Fruit fly (Drosophila melanogaster): ENCODE data around the gene FoxP.

FoxP gene

dm6 chr3R:9730784-9731183 lies at the start of gene FoxP:
Gene FoxP, minus strand, starts transcription at chr3R:9730872.
- TF ChIP-seq CG8478 (optimal IDR thresholded peaks at IDR 0.05) (no peak), CTCF (optimal IDR thresholded peaks at IDR 0.05) (no peak)

- TF ChIP-seq CTCF (optimal IDR thresholded peaks at IDR 0.05) (no peak), CG8478 (optimal IDR thresholded peaks at IDR 0.05) (no peak)
These were observed 49.1 kb upstream of the FoxP start, which contains the start of gene CG12947 for dm6 chr3R:9779764-9780163. Gene CG12947, plus strand, starts transcription at chr3R:9780064.

- no peak for TF ChIP-seq CG8478 (optimal IDR thresholded peaks at IDR 0.05)
- TF ChIP-seq CTCF (optimal IDR thresholded peaks at IDR 0.05) = peak; percentile 60 to 70
These were observed 47.3 kb upstream of the FoxP start, which contains the start of gene RpS29 for dm6 chr3R:9777941-9778360. Gene RpS29, plus strand, starts transcription at chr3R:9778042.

- TF ChIP-seq CG8478 (optimal IDR thresholded peaks at IDR 0.05) = no peak
- no peak for TF ChIP-seq CTCF (optimal IDR thresholded peaks at IDR 0.05)
These were observed 44.1 kb upstream of the FoxP start, which contains the start of gene topi for dm6 chr3R:9774821-9775220. Gene topi, plus strand, starts transcription at chr3R:9775121.

- TF ChIP-seq CTCF (optimal IDR thresholded peaks at IDR 0.05) = no peak
- no peak for TF ChIP-seq CG8478 (optimal IDR thresholded peaks at IDR 0.05)
These were observed 43.5 kb upstream of the FoxP start, which contains the start of gene Whamy for dm6 chr3R:9774147-9774546. Gene Whamy, minus strand, starts transcription at chr3R:9774419.

dm6 chr3R:9771519-9771972 lies 40.9 kb upstream of the FoxP start, which contains the start of gene CG9471:
Gene CG9471, minus strand, starts transcription at chr3R:9771542.
- TF ChIP-seq CTCF (optimal IDR thresholded peaks at IDR 0.05) (no peak), CG8478 (optimal IDR thresholded peaks at IDR 0.05) (no peak)

- no peak for TF ChIP-seq CTCF (optimal IDR thresholded peaks at IDR 0.05)
- no peak for TF ChIP-seq CG8478 (optimal IDR thresholded peaks at IDR 0.05)
These were observed 39.5 kb upstream of the FoxP start for dm6 chr3R:9770127-9770526.

- TF ChIP-seq CG8478 (optimal IDR thresholded peaks at IDR 0.05) (no peak), CTCF (optimal IDR thresholded peaks at IDR 0.05) (no peak)
These were observed 38.2 kb upstream of the FoxP start, which contains the start of gene MED6 for dm6 chr3R:9768884-9769283. Gene MED6, minus strand, starts transcription at chr3R:9768984.

dm6 chr3R:9767620-9768592 lies 37.2 kb upstream of the FoxP start, which contains the start of gene Naa80:
Gene Naa80, plus strand, starts transcription at chr3R:9767834.
- TF ChIP-seq CG8478 (optimal IDR thresholded peaks at IDR 0.05) (no peak), CTCF (optimal IDR thresholded peaks at IDR 0.05) (peak in 1 of 2 experiments; percentile 16)

dm6 chr3R:9762955-9763931 lies 32.6 kb upstream of the FoxP start, which contains the start of the genes Snap24 and CG8478:
Gene Snap24, minus strand, starts transcription at chr3R:9763150.
Gene CG8478, plus strand, starts transcription at chr3R:9763650.
- TF ChIP-seq CTCF (optimal IDR thresholded peaks at IDR 0.05) (no peak), CG8478 (optimal IDR thresholded peaks at IDR 0.05) (no peak)

- no peak for TF ChIP-seq CG8478 (optimal IDR thresholded peaks at IDR 0.05)
These were observed 28.9 kb upstream of the FoxP start, which contains the start of gene Mpi for dm6 chr3R:9759360-9760191. Gene Mpi, plus strand, starts transcription at chr3R:9759622.

dm6 chr3R:9756187-9756586 lies 25.5 kb upstream of the FoxP start, which contains the start of the genes Alg12 and Rpt3R:
Gene Alg12, plus strand, starts transcription at chr3R:9756491.
Gene Rpt3R, minus strand, starts transcription at chr3R:9756510.
- TF ChIP-seq CG8478 (optimal IDR thresholded peaks at IDR 0.05) (no peak), CTCF (optimal IDR thresholded peaks at IDR 0.05) (no peak)

- no peak for TF ChIP-seq CG8478 (optimal IDR thresholded peaks at IDR 0.05)
- TF ChIP-seq CTCF (optimal IDR thresholded peaks at IDR 0.05) = no peak
These were observed 23.8 kb upstream of the FoxP start, which contains the start of gene Tti1 for dm6 chr3R:9754487-9754886. Gene Tti1, minus strand, starts transcription at chr3R:9754686.
